Fruit fly (Drosophila melanogaster) Kc167 (cell line): ENCODE data around the gene Agpat4.

ENCODE experiments used
- Myc ChIP-seq: fragments of >200 bp; optimal IDR thresholded peaks from 2 replicates; lab custom pipeline; 2017; ENCODE audit warnings: missing external identifiers
- Sin3A ChIP-seq: fragments of >200 bp; optimal IDR thresholded peaks from 2 replicates; lab custom pipeline; 2018; ENCODE audit warnings: missing external identifiers
- h ChIP-seq: fragments of >200 bp; optimal IDR thresholded peaks from 3 replicates; lab custom pipeline; 2018; ENCODE audit warnings: missing external identifiers
- insv ChIP-seq: fragments of >200 bp; optimal IDR thresholded peaks from 3 replicates; lab custom pipeline; 2018; ENCODE audit warnings: missing external identifiers
- psq ChIP-seq: fragments of >200 bp; optimal IDR thresholded peaks from 2 replicates; lab custom pipeline; 2017; ENCODE audit warnings: missing external identifiers
- ttk ChIP-seq: sonication (Bioruptor generic); optimal IDR thresholded peaks from 2 replicates; lab custom pipeline; 2017; ENCODE audit warnings: missing external identifiers

Agpat4 gene

DNA sequence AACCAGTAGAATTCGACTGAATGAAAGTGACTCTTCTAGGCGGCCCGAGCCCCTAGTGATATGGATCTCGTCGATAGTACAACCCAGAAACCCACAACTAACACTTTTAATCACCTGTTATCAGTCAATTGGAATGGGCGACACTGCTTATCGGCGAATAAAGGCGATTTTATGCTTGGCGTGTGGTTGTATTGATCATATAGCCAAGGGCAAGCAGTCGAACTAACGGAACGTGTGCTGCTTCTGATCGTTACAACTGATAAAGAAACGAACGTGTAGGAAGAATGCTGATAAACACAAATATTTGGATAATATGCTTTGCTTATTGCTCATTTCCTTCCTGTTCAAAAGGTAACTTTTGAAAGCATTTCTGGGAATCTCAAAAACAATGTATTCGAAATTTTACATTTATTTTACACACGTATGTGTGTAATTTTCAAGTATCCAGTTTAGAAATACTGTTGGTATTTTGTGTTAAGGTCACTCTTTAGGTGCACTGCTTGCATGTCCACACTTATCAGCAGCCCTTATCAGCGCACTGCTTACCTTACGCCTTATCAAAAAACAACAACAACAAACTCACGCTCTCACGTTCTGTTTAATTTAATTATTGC lies at the start of gene Agpat4:
Agpat4 (minus strand) TSS at position 387 of the 614 bp plus-strand sequence.
- TF ChIP-seq Myc (lab: Kevin White, UChicago) (no peak), insv (lab: Kevin White, UChicago) (no peak), Sin3A (lab: Kevin White, UChicago) (no peak), h (lab: Kevin White, UChicago) (no peak), psq (lab: Kevin White, UChicago) (no peak), ttk (lab: Kevin White, UChicago) (no peak)

DNA sequence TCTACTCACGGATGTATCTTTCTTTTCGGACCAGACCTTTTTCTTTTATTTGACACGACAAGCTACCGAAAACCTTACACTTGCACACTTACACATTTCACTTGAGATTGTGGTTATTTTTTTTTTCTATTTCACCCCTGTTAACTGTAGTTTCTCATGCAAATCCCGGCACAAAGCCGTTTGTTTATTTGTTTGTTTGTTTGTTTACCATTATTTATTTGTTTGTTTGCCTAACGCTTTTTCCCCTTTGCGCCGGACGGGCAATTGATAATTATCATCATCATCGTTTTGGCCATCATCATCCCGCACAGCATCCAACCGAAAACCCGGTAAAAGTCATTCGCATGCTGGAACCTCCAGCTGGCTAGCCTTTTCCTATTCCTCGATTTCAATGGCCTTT lies 49.7 kb upstream of the Agpat4 start:
- TF ChIP-seq insv (lab: Kevin White, UChicago) (no peak), ttk (lab: Kevin White, UChicago) (no peak), Myc (lab: Kevin White, UChicago) (no peak), h (lab: Kevin White, UChicago) (no peak), psq (lab: Kevin White, UChicago) (no peak), Sin3A (lab: Kevin White, UChicago) (no peak)

DNA sequence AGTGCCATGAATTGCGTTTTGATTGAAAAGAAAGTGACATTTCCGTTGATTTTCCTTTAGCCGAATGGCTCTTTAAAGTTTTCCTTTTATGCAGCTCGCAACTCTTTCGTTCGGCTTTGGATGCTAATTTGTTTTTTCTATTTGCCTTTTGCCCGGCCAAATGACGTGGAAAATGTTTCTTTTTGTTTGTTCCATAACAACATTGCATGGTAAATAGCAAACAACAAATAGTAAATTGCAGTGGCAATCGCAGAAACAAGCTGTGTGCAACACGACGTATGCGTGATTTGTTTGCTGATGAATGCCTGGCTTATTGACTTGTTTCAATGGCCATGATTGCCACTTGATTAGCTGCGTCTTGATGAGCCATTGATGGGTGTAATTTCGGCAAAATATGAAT lies 48.1 kb upstream of the Agpat4 start:
- TF ChIP-seq ttk (lab: Kevin White, UChicago), result no peak
- no peak for TF ChIP-seq Myc (lab: Kevin White, UChicago)
- TF ChIP-seq psq (lab: Kevin White, UChicago), result no peak
- no peak for TF ChIP-seq insv (lab: Kevin White, UChicago)
- TF ChIP-seq h (lab: Kevin White, UChicago), result no peak
- no peak for TF ChIP-seq Sin3A (lab: Kevin White, UChicago)

dm6 chr3L:16419059-16419773 lies 37.8 kb upstream of the Agpat4 start, which contains the start of the genes TyrRS and CG33158:
TyrRS (minus strand) TSS chr3L:16419302.
CG33158 (plus strand) TSS chr3L:16419597.
- TF ChIP-seq insv (lab: Kevin White, UChicago), result no peak
- TF ChIP-seq ttk (lab: Kevin White, UChicago), result no peak
- no peak for TF ChIP-seq Sin3A (lab: Kevin White, UChicago)

- TF ChIP-seq psq (lab: Kevin White, UChicago) (no peak), h (lab: Kevin White, UChicago) (no peak), Sin3A (lab: Kevin White, UChicago) (no peak)
Observed at dm6 chr3L:16417024-16417423, 35.7 kb upstream of the Agpat4 start, which contains the start of gene GluRS-m. GluRS-m (minus strand) TSS chr3L:16417177.

DNA sequence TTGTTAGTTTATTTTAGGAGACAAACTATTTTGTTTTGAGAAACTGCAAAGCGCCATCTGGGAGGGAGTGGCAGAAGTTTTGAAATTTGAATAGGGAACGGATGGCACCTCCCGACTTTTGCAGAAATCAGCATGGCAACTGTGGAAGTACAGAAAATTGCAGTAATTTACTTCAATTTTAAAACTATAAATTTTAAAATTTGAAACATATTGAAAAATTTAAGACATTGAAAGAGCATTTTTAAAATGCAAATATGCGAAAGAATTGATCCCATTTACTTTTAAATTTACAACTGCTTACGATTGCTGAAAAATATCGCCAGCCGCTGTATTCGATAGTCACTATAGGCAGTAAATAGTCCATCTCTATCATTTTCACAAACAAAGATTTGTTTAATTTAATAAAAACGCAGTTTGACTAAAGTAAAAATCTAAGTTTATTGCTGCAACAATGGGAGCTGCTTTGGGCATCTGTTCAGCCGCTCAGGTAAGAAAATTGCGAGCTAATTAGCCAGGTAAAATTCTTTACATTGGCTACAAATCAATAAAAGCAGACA lies 31.1 kb upstream of the Agpat4 start, which contains the start of gene Serinc:
Serinc (plus strand) TSS at position 329 of the 557 bp plus-strand sequence.
- TF ChIP-seq Sin3A (lab: Kevin White, UChicago) (no peak), Myc (lab: Kevin White, UChicago) (no peak), insv (lab: Kevin White, UChicago) (no peak), psq (lab: Kevin White, UChicago) (no peak), ttk (lab: Kevin White, UChicago) (no peak), h (lab: Kevin White, UChicago) (no peak)

- no peak for TF ChIP-seq Sin3A (lab: Kevin White, UChicago)
- no peak for TF ChIP-seq Myc (lab: Kevin White, UChicago)
- no peak for TF ChIP-seq insv (lab: Kevin White, UChicago)
- no peak for TF ChIP-seq ttk (lab: Kevin White, UChicago)
- no peak for TF ChIP-seq psq (lab: Kevin White, UChicago)
Observed at dm6 chr3L:16411566-16411965, 30.2 kb upstream of the Agpat4 start, which contains the start of gene fax. fax (minus strand) TSS chr3L:16411828.

- no peak for TF ChIP-seq ttk (lab: Kevin White, UChicago)
- TF ChIP-seq Myc (lab: Kevin White, UChicago), result no peak
- TF ChIP-seq insv (lab: Kevin White, UChicago), result no peak
- no peak for TF ChIP-seq Sin3A (lab: Kevin White, UChicago)
- TF ChIP-seq h (lab: Kevin White, UChicago), result no peak
- TF ChIP-seq psq (lab: Kevin White, UChicago), result no peak
Observed at dm6 chr3L:16410234-16411119, 29.1 kb upstream of the Agpat4 start.

dm6 chr3L:16409440-16410233 lies 28.3 kb upstream of the Agpat4 start:
- TF ChIP-seq ttk (lab: Kevin White, UChicago) (no peak), insv (lab: Kevin White, UChicago) (no peak), psq (lab: Kevin White, UChicago) (no peak), Sin3A (lab: Kevin White, UChicago) (no peak), h (lab: Kevin White, UChicago) (no peak), Myc (lab: Kevin White, UChicago) (no peak)
